Fruit fly (Drosophila melanogaster): ENCODE results near the gene CG43093.

DNA sequence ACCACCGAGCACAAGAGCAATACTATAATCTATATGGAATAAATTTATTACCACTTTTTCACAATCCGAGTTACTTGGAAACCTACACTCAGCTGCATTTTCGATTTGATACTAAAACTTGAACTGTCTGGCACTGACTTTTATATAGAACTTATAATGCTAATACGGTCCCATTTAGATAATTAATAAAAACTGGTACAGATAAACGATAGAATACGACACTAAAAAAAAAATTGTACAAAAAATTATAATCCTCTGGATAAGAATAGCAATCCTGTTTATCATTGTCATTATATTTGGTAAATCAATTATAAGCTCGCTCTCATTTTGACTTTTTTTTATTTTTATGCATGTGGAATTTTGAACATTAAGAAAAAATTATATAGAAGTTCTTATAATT is at the start of gene CG43093:
- no peak for TF ChIP-seq CG8478 (optimal IDR thresholded peaks at IDR 0.05)
- TF ChIP-seq CTCF (optimal IDR thresholded peaks at IDR 0.05) = no peak

All from S2 (cell line).